Fruit fly (Drosophila melanogaster) Kc167 (cell line): ENCODE data around the gene Ntl.

Experiments
- Myc ChIP-seq: fragments of >200 bp; optimal IDR thresholded peaks from 2 replicates; lab custom pipeline; 2017; ENCODE audit warnings: missing external identifiers
- insv ChIP-seq: fragments of >200 bp; optimal IDR thresholded peaks from 3 replicates; lab custom pipeline; 2018; ENCODE audit warnings: missing external identifiers
- psq ChIP-seq: fragments of >200 bp; optimal IDR thresholded peaks from 2 replicates; lab custom pipeline; 2017; ENCODE audit warnings: missing external identifiers

DNA sequence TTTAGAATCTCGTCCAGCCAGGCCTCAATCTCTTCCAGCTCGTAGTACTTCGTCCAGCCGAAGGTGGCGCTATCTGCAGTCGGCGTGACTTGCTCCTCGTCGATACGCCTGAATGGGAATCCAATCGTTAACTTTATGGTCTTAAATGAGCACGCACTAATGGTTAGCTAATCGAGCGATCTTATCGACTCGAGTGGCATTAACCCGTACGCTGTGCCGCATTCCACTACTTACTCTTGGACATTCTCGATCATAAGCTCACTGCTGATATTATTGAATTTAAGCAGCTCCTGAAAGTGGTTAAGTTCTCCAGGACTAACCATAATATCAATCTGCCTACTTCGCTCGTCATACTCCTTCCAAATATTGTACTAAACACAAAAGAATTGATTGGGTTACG lies 20.2 kb upstream of the Ntl start:
- TF ChIP-seq insv (no peak), psq (lab: Kevin White, UChicago) (no peak), Myc (lab: Kevin White, UChicago) (no peak)
